Fruit fly (Drosophila melanogaster) whole organism, prepupa: Measurements from ENCODE around the gene CG4789.

Experiments
- Blimp-1 ChIP-seq: fragments of 200-800 bp; sonication (Bioruptor generic); optimal IDR thresholded peaks from 3 replicates; lab custom pipeline; 2017; ENCODE audit warnings: missing biosample characterization, missing genetic modification characterization, mild to moderate bottlenecking, moderate library complexity, missing genetic modification reagents
- CG10631 ChIP-seq: fragments of 200-800 bp; sonication (Bioruptor generic); optimal IDR thresholded peaks from 2 replicates; lab custom pipeline; 2016; ENCODE audit warnings: missing biosample characterization, missing genetic modification characterization
- CG10669 ChIP-seq: fragments of 200-800 bp; sonication (Bioruptor generic); optimal IDR thresholded peaks from 3 replicates; lab custom pipeline; 2018; ENCODE audit warnings: missing biosample characterization, mild to moderate bottlenecking, missing genetic modification characterization, moderate library complexity
- CG11294 ChIP-seq: fragments of 200-800 bp; sonication (Bioruptor generic); IDR thresholded peaks from 2 replicates; pipeline ENCODE4 v1.3.6; 2022; ENCODE audit warnings: missing biosample characterization, missing genetic modification characterization
- CG11762 ChIP-seq: fragments of 200-800 bp; sonication (Bioruptor generic); optimal IDR thresholded peaks from 3 replicates; lab custom pipeline; 2016; ENCODE audit warnings: missing biosample characterization, missing genetic modification characterization; ENCODE audit not compliant: insufficient read depth
- CG15336 ChIP-seq: fragments of 200-800 bp; sonication (Bioruptor generic); IDR thresholded peaks from 2 replicates; pipeline ENCODE4 v1.3.6; 2022; ENCODE audit warnings: missing biosample characterization, missing genetic modification characterization
- CG1621 ChIP-seq: fragments of 200-800 bp; sonication (Bioruptor generic); optimal IDR thresholded peaks from 3 replicates; lab custom pipeline; 2018; ENCODE audit warnings: missing biosample characterization, mild to moderate bottlenecking, missing genetic modification characterization
- CG16779 ChIP-seq: fragments of 200-800 bp; sonication (Bioruptor generic); optimal IDR thresholded peaks from 3 replicates; lab custom pipeline; 2017; ENCODE audit warnings: missing biosample characterization, mild to moderate bottlenecking, missing genetic modification characterization
- CG3032 ChIP-seq: fragments of 200-800 bp; optimal IDR thresholded peaks from 2 replicates; lab custom pipeline; 2019; ENCODE audit warnings: missing biosample characterization, mild to moderate bottlenecking, missing genetic modification characterization, moderate library complexity
- CG32006 ChIP-seq: fragments of 200-800 bp; sonication (Bioruptor generic); optimal IDR thresholded peaks from 3 replicates; lab custom pipeline; 2017; ENCODE audit warnings: missing biosample characterization, mild to moderate bottlenecking, missing genetic modification characterization
- CG34406 ChIP-seq: fragments of 200-800 bp; sonication (Bioruptor generic); optimal IDR thresholded peaks from 3 replicates; lab custom pipeline; 2016; ENCODE audit warnings: missing biosample characterization, missing genetic modification characterization
- CG3919 ChIP-seq: fragments of 200-800 bp; sonication (Bioruptor generic); optimal IDR thresholded peaks from 3 replicates; lab custom pipeline; 2016; ENCODE audit warnings: missing biosample characterization, missing genetic modification characterization
- CG4318 ChIP-seq: fragments of 200-800 bp; sonication (Bioruptor generic); optimal IDR thresholded peaks from 3 replicates; lab custom pipeline; 2017; ENCODE audit warnings: missing biosample characterization, mild to moderate bottlenecking, missing genetic modification characterization
- CG6163 ChIP-seq: fragments of 200-800 bp; sonication (Bioruptor generic); IDR thresholded peaks from 3 replicates; pipeline ENCODE4 v1.3.6; 2022; ENCODE audit warnings: missing biosample characterization, missing genetic modification characterization
- CG6792 ChIP-seq: fragments of 200-800 bp; sonication (Bioruptor generic); optimal IDR thresholded peaks from 3 replicates; lab custom pipeline; 2016; ENCODE audit warnings: missing biosample characterization, missing genetic modification characterization
- CG6808 ChIP-seq: fragments of 200-800 bp; sonication (Bioruptor generic); optimal IDR thresholded peaks from 3 replicates; lab custom pipeline; 2017; ENCODE audit warnings: missing biosample characterization, missing genetic modification characterization, mild to moderate bottlenecking, moderate library complexity, missing genetic modification reagents
- CG6854 ChIP-seq: fragments of 200-800 bp; sonication (Bioruptor generic); optimal IDR thresholded peaks from 2 replicates; lab custom pipeline; 2017; ENCODE audit warnings: missing biosample characterization, mild to moderate bottlenecking, missing genetic modification characterization
- CG7368 ChIP-seq: fragments of 200-800 bp; sonication (Bioruptor generic); optimal IDR thresholded peaks from 3 replicates; lab custom pipeline; 2016; ENCODE audit warnings: missing biosample characterization, missing genetic modification characterization
- CG8119 ChIP-seq: fragments of 200-800 bp; sonication (Bioruptor generic); IDR thresholded peaks from 3 replicates; pipeline ENCODE4 v1.3.6; 2022; ENCODE audit warnings: missing biosample characterization, missing genetic modification characterization
- CG8319 ChIP-seq: fragments of 200-800 bp; sonication (Bioruptor generic); optimal IDR thresholded peaks from 3 replicates; lab custom pipeline; 2016; ENCODE audit warnings: missing biosample characterization, missing genetic modification characterization
- CG8632 ChIP-seq: fragments of 200-800 bp; sonication (Bioruptor generic); optimal IDR thresholded peaks from 3 replicates; lab custom pipeline; 2016; ENCODE audit warnings: missing biosample characterization, missing genetic modification characterization
- Eip75B ChIP-seq: fragments of 200-800 bp; sonication (Bioruptor generic); optimal IDR thresholded peaks from 3 replicates; lab custom pipeline; 2016; ENCODE audit warnings: missing biosample characterization, missing genetic modification characterization
- Eip78C ChIP-seq: fragments of 200-800 bp; sonication (Bioruptor generic); peaks from one replicate; lab custom pipeline; 2016; ENCODE audit warnings: missing biosample characterization, missing genetic modification characterization
- Eip93F ChIP-seq: fragments of 200-800 bp; sonication (Bioruptor generic); optimal IDR thresholded peaks from 2 replicates; lab custom pipeline; 2016; ENCODE audit warnings: missing biosample characterization, mild to moderate bottlenecking, missing genetic modification characterization
- Ets96B ChIP-seq: fragments of 200-800 bp; optimal IDR thresholded peaks from 2 replicates; lab custom pipeline; 2019; ENCODE audit warnings: missing biosample characterization, mild to moderate bottlenecking, missing genetic modification characterization, moderate library complexity
- Gug ChIP-seq: fragments of 200-800 bp; sonication (Bioruptor generic); IDR thresholded peaks from 2 replicates; pipeline ENCODE4 v1.3.6; 2022; ENCODE audit warnings: missing biosample characterization, missing genetic modification characterization
- Hr38 ChIP-seq: sonication (Bioruptor generic); optimal IDR thresholded peaks from 2 replicates; lab custom pipeline; 2016; ENCODE audit warnings: missing biosample characterization, missing genetic modification characterization
- Hr39 ChIP-seq: fragments of 200-800 bp; sonication (Bioruptor generic); optimal IDR thresholded peaks from 2 replicates; lab custom pipeline; 2016; ENCODE audit warnings: missing biosample characterization, missing genetic modification characterization
- Hr4 ChIP-seq: fragments of 200-800 bp; sonication (Bioruptor generic); optimal IDR thresholded peaks from 3 replicates; lab custom pipeline; 2016; ENCODE audit warnings: missing biosample characterization, missing genetic modification characterization
- Lpt ChIP-seq: fragments of 200-800 bp; sonication (Bioruptor generic); optimal IDR thresholded peaks from 3 replicates; lab custom pipeline; 2016; ENCODE audit warnings: missing biosample characterization, missing genetic modification characterization
- OdsH ChIP-seq: fragments of 200-800 bp; sonication (Bioruptor generic); optimal IDR thresholded peaks from 3 replicates; lab custom pipeline; 2016; ENCODE audit warnings: missing biosample characterization, missing genetic modification characterization
- Smox ChIP-seq: fragments of 200-800 bp; sonication (Bioruptor generic); optimal IDR thresholded peaks from 3 replicates; lab custom pipeline; 2016; ENCODE audit warnings: missing biosample characterization, missing genetic modification characterization
- Sox102F ChIP-seq: fragments of 200-800 bp; sonication (Bioruptor generic); optimal IDR thresholded peaks from 2 replicates; lab custom pipeline; 2016; ENCODE audit warnings: missing biosample characterization, mild to moderate bottlenecking, missing genetic modification characterization
- Sox14 ChIP-seq: fragments of 200-800 bp; sonication (Bioruptor generic); optimal IDR thresholded peaks from 3 replicates; lab custom pipeline; 2016; ENCODE audit warnings: missing biosample characterization, missing genetic modification characterization
- achi ChIP-seq: fragments of 200-800 bp; sonication (Bioruptor generic); optimal IDR thresholded peaks from 3 replicates; lab custom pipeline; 2016; ENCODE audit warnings: missing biosample characterization, missing genetic modification characterization
- acj6 ChIP-seq: fragments of 200-800 bp; sonication (Bioruptor generic); optimal IDR thresholded peaks from 3 replicates; lab custom pipeline; 2016; ENCODE audit warnings: missing biosample characterization, missing genetic modification characterization
- cyc ChIP-seq: fragments of 200-800 bp; sonication (Bioruptor generic); optimal IDR thresholded peaks from 3 replicates; lab custom pipeline; 2016; ENCODE audit warnings: missing biosample characterization, missing genetic modification characterization
- eg ChIP-seq: fragments of 200-800 bp; sonication (Bioruptor generic); IDR thresholded peaks from 3 replicates; pipeline ENCODE4 v1.3.6; 2022; ENCODE audit warnings: missing biosample characterization, missing genetic modification characterization
- esn ChIP-seq: fragments of 200-800 bp; sonication (Bioruptor generic); optimal IDR thresholded peaks from 2 replicates; lab custom pipeline; 2016; ENCODE audit warnings: missing biosample characterization, mild to moderate bottlenecking, missing genetic modification characterization, moderate library complexity
- fd59A ChIP-seq: fragments of 200-800 bp; sonication (Bioruptor generic); optimal IDR thresholded peaks from 2 replicates; lab custom pipeline; 2017; ENCODE audit warnings: missing biosample characterization, mild to moderate bottlenecking, missing genetic modification characterization, missing genetic modification reagents
- fd85E ChIP-seq: fragments of 200-800 bp; sonication (Bioruptor generic); optimal IDR thresholded peaks from 3 replicates; lab custom pipeline; 2016; ENCODE audit warnings: missing biosample characterization, missing genetic modification characterization
- fkh ChIP-seq: fragments of 200-800 bp; sonication (Bioruptor generic); optimal IDR thresholded peaks from 3 replicates; lab custom pipeline; 2017; ENCODE audit warnings: missing biosample characterization, mild to moderate bottlenecking, missing genetic modification characterization, moderate library complexity
- lz ChIP-seq: fragments of 200-800 bp; sonication (Bioruptor generic); optimal IDR thresholded peaks from 3 replicates; lab custom pipeline; 2016; ENCODE audit warnings: missing biosample characterization, missing genetic modification characterization
- net ChIP-seq: fragments of 200-800 bp; sonication (Bioruptor generic); optimal IDR thresholded peaks from 3 replicates; lab custom pipeline; 2016; ENCODE audit warnings: missing biosample characterization, missing genetic modification characterization
- pdm3 ChIP-seq: fragments of 200-800 bp; sonication (Bioruptor generic); optimal IDR thresholded peaks from 3 replicates; lab custom pipeline; 2016; ENCODE audit warnings: missing biosample characterization, missing genetic modification characterization
- spab ChIP-seq: fragments of 200-800 bp; sonication (Bioruptor generic); optimal IDR thresholded peaks from 2 replicates; lab custom pipeline; 2017; ENCODE audit warnings: missing biosample characterization, mild to moderate bottlenecking, missing genetic modification characterization, missing genetic modification reagents
- ss ChIP-seq, 2 experiments: fragments of 200-800 bp; sonication (Bioruptor generic); optimal IDR thresholded peaks; 2 replicates in 1 of 2; 3 replicates in 1 of 2; lab custom pipeline; 2017 to 2018; ENCODE audit warnings: mild to moderate bottlenecking in 2 of 2, missing biosample characterization in 2 of 2, missing genetic modification characterization in 2 of 2, moderate library complexity in 1 of 2
- svp ChIP-seq: fragments of 200-800 bp; sonication (Bioruptor generic); peaks from one replicate; lab custom pipeline; 2016; ENCODE audit warnings: missing biosample characterization, missing genetic modification characterization
- vri ChIP-seq: fragments of 200-800 bp; sonication (Bioruptor generic); optimal IDR thresholded peaks from 3 replicates; lab custom pipeline; 2016; ENCODE audit warnings: missing biosample characterization, mild to moderate bottlenecking, missing genetic modification characterization

The CG4789 gene

DNA sequence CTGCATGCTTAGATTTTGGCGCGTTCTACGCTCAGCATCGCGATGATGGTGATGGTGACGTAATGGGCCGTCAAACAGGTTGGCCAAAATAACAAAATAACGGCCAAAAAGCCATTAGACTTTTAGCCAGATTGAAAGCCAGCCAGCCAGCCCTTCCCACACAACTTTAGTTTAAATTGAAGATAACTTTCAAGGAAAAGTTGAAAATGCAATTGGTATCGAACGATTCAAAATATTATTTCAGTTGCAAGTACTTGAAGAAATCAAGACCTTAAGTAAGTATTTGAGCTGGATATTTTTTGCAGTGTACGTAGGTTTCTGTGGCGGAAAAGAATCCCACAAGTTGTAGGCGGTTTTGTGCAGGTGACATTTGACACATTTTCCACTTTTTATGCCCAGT, 19.7 kb upstream of the CG4789 start (continued):
- TF ChIP-seq CG11294 (GFP tag; lab: Robert Waterston, UW) = no peak
- TF ChIP-seq CG16779 = no peak
- TF ChIP-seq Gug = no peak
- peak; percentile 57 for TF ChIP-seq Eip78C (GFP tag; lab: Kevin White, UChicago)
- TF ChIP-seq CG6808 (GFP tag; lab: Kevin White, UChicago) = no peak
- no peak for TF ChIP-seq Sox14
- 0 out of 3 replicates have a peak, but pooled peaks have one; percentile 7 for TF ChIP-seq CG6163 (GFP tag; lab: Robert Waterston, UW)
- no peak for TF ChIP-seq fd59A (GFP tag; lab: Kevin White, UChicago)

DNA sequence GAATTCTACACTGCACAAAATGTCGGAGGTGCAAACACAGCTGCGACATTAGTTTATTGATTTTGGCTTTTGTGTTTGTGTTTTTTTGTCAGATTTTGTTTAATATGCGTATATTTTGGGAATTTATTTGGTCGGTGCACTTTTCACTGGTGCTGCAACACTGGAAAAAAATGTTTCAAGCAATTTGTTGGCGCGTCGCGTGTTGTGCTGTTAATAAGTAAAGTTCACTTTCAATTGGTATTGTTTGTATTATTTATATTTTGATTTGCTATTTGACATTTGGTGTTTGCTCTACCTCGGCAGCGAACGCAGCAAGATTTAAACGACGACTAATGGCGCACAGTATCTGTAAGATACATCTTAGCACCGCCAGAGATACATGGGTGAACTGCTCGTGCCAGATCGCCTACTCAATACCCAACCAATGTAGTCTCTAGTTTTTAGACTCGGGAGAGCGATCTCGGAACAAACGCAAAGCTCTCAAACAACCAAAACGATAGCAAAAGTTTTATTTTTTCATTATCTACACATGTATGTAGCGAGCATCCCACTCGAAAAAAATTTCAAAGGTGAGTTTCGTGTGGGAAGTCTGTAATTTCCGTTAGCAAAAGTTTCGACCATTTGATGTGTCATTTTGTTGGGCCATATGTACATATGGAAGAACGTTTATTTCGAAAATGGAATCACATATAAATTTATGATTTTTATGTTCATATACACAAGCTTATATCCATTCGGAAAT, 18.4 kb upstream of the CG4789 start:
- TF ChIP-seq fd59A (GFP tag; lab: Kevin White, UChicago) (no peak), net (GFP tag; lab: Kevin White, UChicago) (peak; percentile 51), Hr39 (GFP tag; lab: Kevin White, UChicago) (no peak), CG10631 (GFP tag; lab: Kevin White, UChicago) (peak; percentile 5), Ets96B (tag; lab: Kevin White, UChicago) (no peak), Eip93F (GFP tag; lab: Kevin White, UChicago) (no peak), Hr4 (peak; percentile 68), CG6792 (GFP tag; lab: Kevin White, UChicago) (peak; percentile 20), CG3919 (GFP tag; lab: Kevin White, UChicago) (peak; percentile 31), Sox102F (GFP tag; lab: Kevin White, UChicago) (no peak), pdm3 (GFP tag; lab: Kevin White, UChicago) (peak; percentile 38), spab (GFP tag; lab: Kevin White, UChicago) (no peak), OdsH (GFP tag; lab: Kevin White, UChicago) (peak; percentile 60), CG8119 (peak; percentile 65), acj6 (GFP tag; lab: Kevin White, UChicago) (peak; percentile 50), CG11762 (GFP tag; lab: Kevin White, UChicago) (peak; percentile 52), CG16779 (no peak), CG15336 (GFP tag; lab: Robert Waterston, UW) (peak; percentile 71), CG3032 (tag; lab: Kevin White, UChicago) (peak; percentile 5), fd85E (no peak), CG4318 (no peak), esn (peak; percentile 7), CG6854 (no peak), CG32006 (GFP tag; lab: Kevin White, UChicago) (peak; percentile 64), CG10669 (GFP tag; lab: Kevin White, UChicago) (peak; percentile 22), cyc (GFP tag; lab: Kevin White, UChicago) (peak; percentile 6), eg (GFP tag; lab: Robert Waterston, UW) (peak; percentile 72), lz (GFP tag; lab: Kevin White, UChicago) (no peak), Lpt (GFP tag; lab: Kevin White, UChicago) (peak; percentile 56), Blimp-1 (no peak), Gug (peak; percentile 53; the same call in 1 of the 2 replicates), CG6808 (GFP tag; lab: Kevin White, UChicago) (no peak), vri (no peak), CG7368 (peak; percentile 20), ss (GFP tag; optimal IDR thresholded peaks at IDR 0.05; lab: Kevin White, UChicago) (no peak), CG8632 (no peak), Eip75B (GFP tag; lab: Kevin White, UChicago) (no peak), CG1621 (no peak), Smox (no peak), achi (GFP tag; lab: Kevin White, UChicago) (peak; percentile 53), Hr38 (no peak), svp (no peak), CG8319 (GFP tag; lab: Kevin White, UChicago) (no peak), CG34406 (no peak), Sox14 (peak; percentile 14), fkh (GFP tag; lab: Kevin White, UChicago) (peak; percentile 55)
